Fruit fly (Drosophila melanogaster) whole organism, embryonic: ENCODE data around the gene PH4alphaSG2.
A peak's percentile ranks its signal among the peaks of the same experiment; 100 is the strongest.

Experiments
- ATbp ChIP-seq: fragments of 200-800 bp; sonication (Bioruptor generic); optimal IDR thresholded peaks from 2 replicates; lab custom pipeline; 2017; ENCODE audit warnings: missing biosample characterization, mild to moderate bottlenecking, missing genetic modification characterization, missing genetic modification reagents
- Abd-B ChIP-seq: fragments of 200-800 bp; sonication (Bioruptor generic); optimal IDR thresholded peaks from 2 replicates; lab custom pipeline; 2018; ENCODE audit warnings: missing biosample characterization, mild to moderate bottlenecking, missing genetic modification characterization, moderate library complexity
- B-H2 ChIP-seq: fragments of 200-800 bp; sonication (Bioruptor generic); optimal IDR thresholded peaks from 2 replicates; lab custom pipeline; 2018; ENCODE audit warnings: missing biosample characterization, mild to moderate bottlenecking, missing genetic modification characterization
- CG10543 ChIP-seq: fragments of 200-800 bp; sonication (Bioruptor generic); optimal IDR thresholded peaks from 3 replicates; lab custom pipeline; 2017; ENCODE audit warnings: missing biosample characterization, mild to moderate bottlenecking, missing genetic modification characterization, moderate library complexity
- CG14860 ChIP-seq: fragments of 200-800 bp; sonication (Bioruptor generic); IDR thresholded peaks from 3 replicates; pipeline ENCODE4 v1.3.6; 2022; ENCODE audit warnings: missing biosample characterization, missing genetic modification characterization; ENCODE audit not compliant: partially characterized antibody
- CG15514 ChIP-seq: fragments of 200-800 bp; sonication (Bioruptor generic); optimal IDR thresholded peaks from 3 replicates; lab custom pipeline; 2017; ENCODE audit warnings: missing biosample characterization, missing genetic modification characterization, mild to moderate bottlenecking, moderate library complexity, missing genetic modification reagents
- CG16815 ChIP-seq: fragments of 200-800 bp; sonication (Bioruptor generic); optimal IDR thresholded peaks from 3 replicates; lab custom pipeline; 2017; ENCODE audit warnings: missing biosample characterization, mild to moderate bottlenecking, missing genetic modification characterization
- CG17328 ChIP-seq: fragments of 200-800 bp; sonication (Bioruptor generic); IDR thresholded peaks from 2 replicates; pipeline ENCODE4 v1.3.6; 2022; ENCODE audit warnings: missing biosample characterization, missing genetic modification characterization
- CG17802 ChIP-seq: fragments of 200-800 bp; sonication (Bioruptor generic); optimal IDR thresholded peaks from 2 replicates; lab custom pipeline; 2018; ENCODE audit warnings: missing biosample characterization, mild to moderate bottlenecking, missing genetic modification characterization, moderate library complexity
- CG18011 ChIP-seq: fragments of 200-800 bp; sonication (Bioruptor generic); optimal IDR thresholded peaks from 2 replicates; lab custom pipeline; 2017; ENCODE audit warnings: missing biosample characterization, missing genetic modification characterization, mild to moderate bottlenecking, moderate library complexity, missing genotype
- CG18764 ChIP-seq: fragments of 200-800 bp; sonication (Bioruptor generic); optimal IDR thresholded peaks from 3 replicates; lab custom pipeline; 2016; ENCODE audit warnings: missing biosample characterization, missing genetic modification characterization
- CG2116 ChIP-seq: fragments of 200-800 bp; sonication (Bioruptor generic); optimal IDR thresholded peaks from 3 replicates; lab custom pipeline; 2018; ENCODE audit warnings: missing biosample characterization, mild to moderate bottlenecking, missing genetic modification characterization
- CG2202 ChIP-seq: fragments of 200-800 bp; sonication (Bioruptor generic); optimal IDR thresholded peaks from 2 replicates; lab custom pipeline; 2018; ENCODE audit warnings: missing biosample characterization, mild to moderate bottlenecking, missing genetic modification characterization
- CG2875 ChIP-seq: fragments of 200-800 bp; sonication (Bioruptor generic); optimal IDR thresholded peaks from 2 replicates; lab custom pipeline; 2017; ENCODE audit warnings: missing biosample characterization, mild to moderate bottlenecking, missing genetic modification characterization, missing genetic modification reagents
- CG6813 ChIP-seq: fragments of 200-800 bp; sonication (Bioruptor generic); optimal IDR thresholded peaks from 2 replicates; lab custom pipeline; 2017; ENCODE audit warnings: missing biosample characterization, missing genetic modification characterization, mild to moderate bottlenecking, moderate library complexity, missing genetic modification reagents
- CG7357 ChIP-seq: fragments of 200-800 bp; sonication (Bioruptor generic); IDR thresholded peaks from 3 replicates; pipeline ENCODE4 v1.3.6; 2022; ENCODE audit warnings: missing biosample characterization, missing genetic modification characterization
- CHES-1-like ChIP-seq: fragments of 200-800 bp; sonication (Bioruptor generic); optimal IDR thresholded peaks from 2 replicates; lab custom pipeline; 2016; ENCODE audit warnings: missing biosample characterization, missing genetic modification characterization
- D ChIP-seq, 2 experiments: fragments of 200-800 bp in 1 of 2; fragments of >200 bp in 1 of 2; sonication (Bioruptor generic) in 1 of 2; optimal IDR thresholded peaks; 2 replicates in 1 of 2; 3 replicates in 1 of 2; lab custom pipeline; 2017; ENCODE audit warnings: mild to moderate bottlenecking in 1 of 2, missing biosample characterization in 1 of 2, missing genetic modification characterization in 1 of 2, missing genetic modification reagents in 1 of 2
- D19A ChIP-seq: fragments of 200-800 bp; optimal IDR thresholded peaks from 3 replicates; lab custom pipeline; 2019; ENCODE audit warnings: missing biosample characterization, mild to moderate bottlenecking, missing genetic modification characterization, moderate library complexity
- Dip3 ChIP-seq: fragments of 200-800 bp; sonication (Bioruptor generic); optimal IDR thresholded peaks from 3 replicates; lab custom pipeline; 2016; ENCODE audit warnings: missing biosample characterization, missing genetic modification characterization
- E2f1 ChIP-seq: fragments of 200-800 bp; sonication (Bioruptor generic); IDR thresholded peaks from 2 replicates; pipeline ENCODE4 v1.3.6; 2022; ENCODE audit warnings: missing biosample characterization, missing genetic modification characterization
- H2.0 ChIP-seq: fragments of 200-800 bp; sonication (Bioruptor generic); IDR thresholded peaks from 2 replicates; pipeline ENCODE4 v1.3.6; 2022; ENCODE audit warnings: missing biosample characterization, missing genetic modification characterization
- HLH4C ChIP-seq: fragments of 200-800 bp; sonication (Bioruptor generic); IDR thresholded peaks from 3 replicates; pipeline ENCODE4 v1.3.6; 2022; ENCODE audit warnings: missing biosample characterization, missing genetic modification characterization; ENCODE audit not compliant: partially characterized antibody
- Mrtf ChIP-seq: fragments of 200-800 bp; sonication (Bioruptor generic); IDR thresholded peaks from 3 replicates; pipeline ENCODE4 v1.3.6; 2022; ENCODE audit warnings: missing biosample characterization, missing genetic modification characterization
- Nf-YA ChIP-seq: fragments of 200-800 bp; sonication (Bioruptor generic); IDR thresholded peaks from 2 replicates; pipeline ENCODE4 v1.3.6; 2022; ENCODE audit warnings: missing biosample characterization, missing genetic modification characterization
- Ravus ChIP-seq: fragments of 200-800 bp; sonication (Bioruptor generic); IDR thresholded peaks from 2 replicates; pipeline ENCODE4 v1.3.6; 2022; ENCODE audit warnings: missing biosample characterization, missing genetic modification characterization
- ara ChIP-seq: fragments of 200-800 bp; sonication (Bioruptor generic); IDR thresholded peaks from 2 replicates; pipeline ENCODE4 v1.3.6; 2022; ENCODE audit warnings: missing biosample characterization, missing genetic modification characterization
- cas ChIP-seq: fragments of 200-800 bp; sonication (Bioruptor generic); IDR thresholded peaks from 2 replicates; pipeline ENCODE4 v1.3.6; 2022; ENCODE audit warnings: missing biosample characterization, missing genetic modification characterization
- crc ChIP-seq: fragments of 200-800 bp; sonication (Bioruptor generic); optimal IDR thresholded peaks from 2 replicates; lab custom pipeline; 2016; ENCODE audit warnings: missing biosample characterization, missing genetic modification characterization
- croc ChIP-seq: fragments of 200-800 bp; sonication (Bioruptor generic); conservative IDR thresholded peaks from 3 replicates; pipeline ENCODE4 v1.3.6; 2022; ENCODE audit warnings: missing biosample characterization, missing genetic modification characterization
- da ChIP-seq: fragments of 200-800 bp; sonication (Bioruptor generic); optimal IDR thresholded peaks from 2 replicates; lab custom pipeline; 2016; ENCODE audit warnings: missing biosample characterization, missing genetic modification characterization
- disco-r ChIP-seq: fragments of 200-800 bp; sonication (Bioruptor generic); optimal IDR thresholded peaks from 2 replicates; lab custom pipeline; 2016; ENCODE audit warnings: missing biosample characterization, missing genetic modification characterization
- fd3F ChIP-seq: fragments of 200-800 bp; sonication (Bioruptor generic); optimal IDR thresholded peaks from 2 replicates; lab custom pipeline; 2018; ENCODE audit warnings: missing biosample characterization, mild to moderate bottlenecking, missing genetic modification characterization, moderate library complexity
- gsb ChIP-seq: fragments of 200-800 bp; sonication (Bioruptor generic); IDR thresholded peaks from 2 replicates; pipeline ENCODE4 v1.3.6; 2022; ENCODE audit warnings: missing biosample characterization, missing genetic modification characterization
- her ChIP-seq: fragments of 200-800 bp; sonication (Bioruptor generic); optimal IDR thresholded peaks from 2 replicates; lab custom pipeline; 2016; ENCODE audit warnings: missing biosample characterization, missing genetic modification characterization
- hth ChIP-seq: fragments of >200 bp; optimal IDR thresholded peaks from 2 replicates; lab custom pipeline; 2017; ENCODE audit warnings: inconsistent platforms
- jumu ChIP-seq: fragments of 200-800 bp; sonication (Bioruptor generic); optimal IDR thresholded peaks from 3 replicates; lab custom pipeline; 2016; ENCODE audit warnings: missing biosample characterization, missing genetic modification characterization
- kni ChIP-seq: fragments of 200-800 bp; sonication (Bioruptor generic); optimal IDR thresholded peaks from 3 replicates; lab custom pipeline; 2017; ENCODE audit warnings: mild to moderate bottlenecking, missing biosample characterization, missing genetic modification reagents, missing genetic modification characterization
- mam ChIP-seq: fragments of 200-800 bp; sonication (Bioruptor generic); optimal IDR thresholded peaks from 3 replicates; lab custom pipeline; 2016; ENCODE audit warnings: missing biosample characterization, missing genetic modification characterization
- phol ChIP-seq: fragments of 200-800 bp; sonication (Bioruptor generic); optimal IDR thresholded peaks from 3 replicates; lab custom pipeline; 2018; ENCODE audit warnings: missing biosample characterization, mild to moderate bottlenecking, missing genetic modification characterization, moderate library complexity
- pros ChIP-seq: fragments of 200-800 bp; sonication (Bioruptor generic); optimal IDR thresholded peaks from 3 replicates; lab custom pipeline; 2019; ENCODE audit warnings: missing biosample characterization, mild to moderate bottlenecking, missing genetic modification characterization, moderate library complexity
- ro ChIP-seq: fragments of 200-800 bp; sonication (Bioruptor generic); IDR thresholded peaks from 2 replicates; pipeline ENCODE4 v1.3.6; 2022; ENCODE audit warnings: missing biosample characterization, missing genetic modification characterization
- slou ChIP-seq: fragments of 200-800 bp; sonication (Bioruptor generic); optimal IDR thresholded peaks from 3 replicates; lab custom pipeline; 2016; ENCODE audit warnings: missing biosample characterization, missing genetic modification characterization
- sr ChIP-seq: fragments of 200-800 bp; sonication (Bioruptor generic); IDR thresholded peaks from 3 replicates; pipeline ENCODE4 v1.3.6; 2022; ENCODE audit warnings: missing biosample characterization, missing genetic modification characterization
- tna ChIP-seq: fragments of 200-800 bp; sonication (Bioruptor generic); IDR thresholded peaks from 2 replicates; pipeline ENCODE4 v1.3.6; 2022; ENCODE audit warnings: missing biosample characterization, missing genetic modification characterization; ENCODE audit not compliant: partially characterized antibody
- trem ChIP-seq: fragments of 200-800 bp; optimal IDR thresholded peaks from 3 replicates; lab custom pipeline; 2019; ENCODE audit warnings: missing biosample characterization, mild to moderate bottlenecking, missing genetic modification characterization, moderate library complexity
- unc-4 ChIP-seq: fragments of 200-800 bp; sonication (Bioruptor generic); IDR thresholded peaks from 2 replicates; pipeline ENCODE4 v1.3.6; 2022; ENCODE audit warnings: missing biosample characterization, missing genetic modification characterization; ENCODE audit not compliant: partially characterized antibody
- usp ChIP-seq: fragments of >200 bp; optimal IDR thresholded peaks from 2 replicates; lab custom pipeline; 2017; ENCODE audit warnings: missing biosample characterization, missing genetic modification characterization
- zen2 ChIP-seq: fragments of 200-800 bp; sonication (Bioruptor generic); IDR thresholded peaks from 3 replicates; pipeline ENCODE4 v1.3.6; 2022; ENCODE audit warnings: missing biosample characterization, missing genetic modification characterization; ENCODE audit not compliant: partially characterized antibody
- zfh2 ChIP-seq: fragments of 200-800 bp; sonication (Bioruptor generic); optimal IDR thresholded peaks from 2 replicates; lab custom pipeline; 2016; ENCODE audit warnings: missing biosample characterization, missing genetic modification characterization

Gene PH4alphaSG2

DNA sequence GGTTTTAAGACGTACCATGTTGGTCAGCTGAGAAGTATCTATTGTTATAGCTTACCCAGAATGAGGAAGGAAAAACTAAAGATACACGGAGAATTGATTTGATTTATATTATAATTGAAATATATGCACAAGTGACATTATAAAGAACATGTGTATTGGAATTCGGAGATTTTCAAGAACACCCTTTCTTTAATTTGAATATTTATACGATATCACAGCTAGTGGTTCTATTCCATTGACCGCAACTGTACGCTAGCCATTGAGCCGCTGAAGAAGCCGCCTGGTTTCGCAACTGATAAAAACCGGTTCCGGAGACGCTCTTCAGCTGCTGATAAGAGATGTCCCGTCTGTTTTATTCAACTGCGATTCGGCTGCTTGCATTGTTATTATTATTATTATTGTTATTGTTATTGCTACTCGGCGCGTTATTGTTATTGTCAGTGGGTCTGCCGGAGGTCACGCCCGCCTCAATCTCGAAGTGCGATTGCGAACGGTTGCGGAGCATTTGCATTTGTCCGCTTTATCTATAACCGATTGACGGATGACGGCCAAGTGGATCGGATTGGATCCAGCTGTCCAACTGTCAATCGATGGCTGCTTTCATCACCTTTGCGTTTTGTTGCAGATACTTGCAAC lies 28.1 kb upstream of the PH4alphaSG2 start (continued):
- no peak for TF ChIP-seq unc-4
- TF ChIP-seq jumu (GFP tag; lab: Kevin White, UChicago): no peak
- TF ChIP-seq Abd-B: no peak
- no peak for TF ChIP-seq Nf-YA (GFP tag; lab: Robert Waterston, UW)
- TF ChIP-seq E2f1 (GFP tag; lab: Robert Waterston, UW): 0 out of 2 replicates have a peak, but pooled peaks have one; percentile 30
- TF ChIP-seq ro (GFP tag; lab: Robert Waterston, UW): no peak
- TF ChIP-seq fd3F (GFP tag; lab: Kevin White, UChicago): no peak
- no peak for TF ChIP-seq ATbp (GFP tag; lab: Kevin White, UChicago)
- no peak for TF ChIP-seq her (GFP tag; lab: Kevin White, UChicago)
- no peak for TF ChIP-seq D19A (tag; lab: Kevin White, UChicago)
- TF ChIP-seq D (optimal IDR thresholded peaks at IDR 0.05; lab: Kevin White, UChicago): no peak
- no peak for TF ChIP-seq D (GFP tag; optimal IDR thresholded peaks at IDR 0.05; lab: Kevin White, UChicago)
- no peak for TF ChIP-seq CG10543 (GFP tag; lab: Kevin White, UChicago)
- no peak for TF ChIP-seq CHES-1-like (GFP tag; lab: Kevin White, UChicago)
- no peak for TF ChIP-seq da
- no peak for TF ChIP-seq CG7357 (GFP tag; lab: Robert Waterston, UW)
- no peak for TF ChIP-seq kni
- 0 out of 2 replicates have a peak, but pooled peaks have one; percentile 32 for TF ChIP-seq CG17328 (GFP tag; lab: Robert Waterston, UW)
- no peak for TF ChIP-seq Ravus (GFP tag; lab: Robert Waterston, UW)
- TF ChIP-seq crc (GFP tag; lab: Kevin White, UChicago): no peak
- TF ChIP-seq ara: no peak
- no peak for TF ChIP-seq CG2875 (GFP tag; lab: Kevin White, UChicago)
- no peak for TF ChIP-seq CG18011 (GFP tag; lab: Kevin White, UChicago)
- TF ChIP-seq sr: no peak
- TF ChIP-seq CG17802: no peak
- TF ChIP-seq Mrtf: no peak
- TF ChIP-seq usp (GFP tag; lab: Kevin White, UChicago): no peak
- TF ChIP-seq Dip3: no peak
- TF ChIP-seq phol: peak; percentile 44
- no peak for TF ChIP-seq disco-r
- no peak for TF ChIP-seq gsb (GFP tag; lab: Robert Waterston, UW)
- no peak for TF ChIP-seq tna
- no peak for TF ChIP-seq CG14860 (GFP tag; lab: Robert Waterston, UW)
- TF ChIP-seq zen2 (GFP tag; lab: Robert Waterston, UW): no peak
- peak; percentile 15 for TF ChIP-seq CG6813 (GFP tag; lab: Kevin White, UChicago)
- TF ChIP-seq cas (GFP tag; lab: Robert Waterston, UW): no peak
- TF ChIP-seq trem: no peak
- no peak for TF ChIP-seq HLH4C (GFP tag; lab: Robert Waterston, UW)
- no peak for TF ChIP-seq slou
- peak; percentile 63 for TF ChIP-seq pros (GFP tag; lab: Kevin White, UChicago)
- TF ChIP-seq croc (GFP tag; lab: Robert Waterston, UW): no peak
- TF ChIP-seq CG2116 (GFP tag; lab: Kevin White, UChicago): no peak
- no peak for TF ChIP-seq B-H2 (GFP tag; lab: Kevin White, UChicago)
- TF ChIP-seq CG18764 (GFP tag; lab: Kevin White, UChicago): no peak
- no peak for TF ChIP-seq zfh2
- TF ChIP-seq H2.0 (GFP tag; lab: Robert Waterston, UW): 0 out of 2 replicates have a peak, but pooled peaks have one; percentile 41
- TF ChIP-seq CG2202 (tag; lab: Kevin White, UChicago): no peak
- TF ChIP-seq CG15514 (GFP tag; lab: Kevin White, UChicago): no peak
- TF ChIP-seq mam: no peak
- TF ChIP-seq hth (lab: Kevin White, UChicago): no peak
- TF ChIP-seq CG16815: no peak
